Fruit fly (Drosophila melanogaster) whole organism, adult: ENCODE data around the gene CG34007.

Experiments
- CG11617 ChIP-seq: fragments of 200-800 bp; sonication (Bioruptor generic); optimal IDR thresholded peaks from 2 replicates; lab custom pipeline; 2017; ENCODE audit warnings: mild to moderate bottlenecking, missing biosample characterization, missing genetic modification reagents, missing genetic modification characterization
- CG12768 ChIP-seq: fragments of 200-800 bp; sonication (Bioruptor generic); optimal IDR thresholded peaks from 2 replicates; lab custom pipeline; 2017; ENCODE audit warnings: missing biosample characterization, missing genetic modification characterization, mild to moderate bottlenecking, moderate library complexity, missing genetic modification reagents
- CG14711 ChIP-seq: fragments of 200-800 bp; sonication (Bioruptor generic); optimal IDR thresholded peaks from 2 replicates; lab custom pipeline; 2018; ENCODE audit warnings: missing biosample characterization, mild to moderate bottlenecking, missing genetic modification characterization, moderate library complexity
- CG1620 ChIP-seq: fragments of 200-800 bp; sonication (Bioruptor generic); optimal IDR thresholded peaks from 2 replicates; lab custom pipeline; 2016; ENCODE audit warnings: missing biosample characterization, missing genetic modification characterization
- CG33017 ChIP-seq: fragments of 200-800 bp; sonication (Bioruptor generic); optimal IDR thresholded peaks from 2 replicates; lab custom pipeline; 2018; ENCODE audit warnings: missing biosample characterization, mild to moderate bottlenecking, missing genetic modification characterization, moderate library complexity
- CG5204 ChIP-seq: fragments of 200-800 bp; sonication (Bioruptor generic); optimal IDR thresholded peaks from 2 replicates; lab custom pipeline; 2016; ENCODE audit warnings: missing biosample characterization, missing genetic modification characterization
- CG7045 ChIP-seq: fragments of 200-800 bp; sonication (Bioruptor generic); optimal IDR thresholded peaks from 2 replicates; lab custom pipeline; 2017; ENCODE audit warnings: missing biosample characterization, mild to moderate bottlenecking, missing genetic modification characterization
- CG7101 ChIP-seq: fragments of 200-800 bp; sonication (Bioruptor generic); optimal IDR thresholded peaks from 2 replicates; lab custom pipeline; 2018; ENCODE audit warnings: missing biosample characterization, mild to moderate bottlenecking, missing genetic modification characterization, moderate library complexity
- Clk ChIP-seq: fragments of 200-800 bp; sonication (Bioruptor generic); optimal IDR thresholded peaks from 2 replicates; lab custom pipeline; 2017; ENCODE audit warnings: missing biosample characterization, missing genetic modification characterization
- Crg-1 ChIP-seq: fragments of 200-800 bp; sonication (Bioruptor generic); optimal IDR thresholded peaks from 2 replicates; lab custom pipeline; 2016; ENCODE audit warnings: missing biosample characterization, missing genetic modification characterization
- Hr96 ChIP-seq: fragments of 200-800 bp; sonication (Bioruptor generic); optimal IDR thresholded peaks from 2 replicates; lab custom pipeline; 2016; ENCODE audit warnings: missing biosample characterization, missing genetic modification characterization
- Mnt ChIP-seq: fragments of 200-800 bp; sonication (Bioruptor generic); optimal IDR thresholded peaks from 2 replicates; lab custom pipeline; 2016; ENCODE audit warnings: missing biosample characterization, mild to moderate bottlenecking, missing genetic modification characterization
- bab1 ChIP-seq: fragments of 200-800 bp; sonication (Bioruptor generic); optimal IDR thresholded peaks from 3 replicates; lab custom pipeline; 2019; ENCODE audit warnings: missing biosample characterization, mild to moderate bottlenecking, missing genetic modification characterization, moderate library complexity
- cic ChIP-seq: fragments of 200-800 bp; sonication (Bioruptor generic); optimal IDR thresholded peaks from 2 replicates; lab custom pipeline; 2017; ENCODE audit warnings: missing biosample characterization, mild to moderate bottlenecking, missing genetic modification characterization, moderate library complexity
- cnc ChIP-seq, 2 experiments: fragments of >200 bp; optimal IDR thresholded peaks; 2 replicates each; lab custom pipeline; 2017
- kay ChIP-seq: fragments of 200-800 bp; sonication (Bioruptor generic); peaks from one replicate; lab custom pipeline; 2016; ENCODE audit warnings: missing biosample characterization, missing genetic modification characterization, borderline replicate concordance
- ovo ChIP-seq: fragments of 200-800 bp; sonication (Bioruptor generic); optimal IDR thresholded peaks from 2 replicates; lab custom pipeline; 2016; ENCODE audit warnings: missing biosample characterization, missing genetic modification characterization
- pad ChIP-seq: fragments of 200-800 bp; sonication (Bioruptor generic); optimal IDR thresholded peaks from 3 replicates; lab custom pipeline; 2017; ENCODE audit warnings: missing biosample characterization, missing genetic modification characterization, mild to moderate bottlenecking, moderate library complexity, missing genetic modification reagents
- tj ChIP-seq: fragments of 200-800 bp; sonication (Bioruptor generic); optimal IDR thresholded peaks from 3 replicates; lab custom pipeline; 2017; ENCODE audit warnings: missing biosample characterization, mild to moderate bottlenecking, missing genetic modification characterization, moderate library complexity
- toe ChIP-seq: fragments of 200-800 bp; sonication (Bioruptor generic); optimal IDR thresholded peaks from 2 replicates; lab custom pipeline; 2016; ENCODE audit warnings: missing biosample characterization, missing genetic modification characterization

The CG34007 gene

DNA sequence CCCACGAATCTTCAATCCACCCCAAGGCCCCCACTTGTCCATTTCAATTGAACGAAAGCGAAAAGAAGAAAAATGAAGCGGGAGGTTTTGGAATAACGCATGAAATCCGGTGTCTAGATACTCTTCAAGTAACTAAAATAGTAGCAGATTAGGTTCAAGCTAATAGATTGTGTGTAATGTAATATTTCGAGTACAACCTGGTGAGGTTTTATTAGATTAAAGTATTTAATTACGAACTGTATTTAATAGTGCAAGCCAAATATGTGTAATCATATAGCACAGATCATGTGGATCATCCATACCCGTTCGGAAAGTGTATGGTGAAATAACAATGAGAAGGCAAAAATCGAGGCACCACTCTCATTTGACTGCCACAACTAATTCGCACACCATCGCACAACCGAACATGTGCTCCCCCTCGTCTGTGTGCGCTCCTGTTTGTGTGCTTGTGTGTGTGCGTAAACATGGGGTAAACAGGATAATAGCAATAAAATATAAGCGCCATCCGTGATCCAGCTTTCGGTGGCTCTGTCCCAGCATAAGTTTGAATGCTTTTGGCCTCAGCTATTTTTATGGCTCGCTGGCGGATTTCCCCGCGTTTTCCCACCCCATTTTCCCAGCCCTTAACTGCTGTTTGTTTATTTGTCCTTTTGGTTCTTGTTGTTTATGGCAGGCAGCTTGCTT lies 44.5 kb downstream of the CG34007 start:
- TF ChIP-seq CG1620 (no peak), CG14711 (tag; lab: Kevin White, UChicago) (no peak), Mnt (no peak), toe (GFP tag; lab: Kevin White, UChicago) (no peak), CG11617 (GFP tag; lab: Kevin White, UChicago) (no peak), pad (no peak), CG7101 (tag; lab: Kevin White, UChicago) (no peak), Hr96 (GFP tag; lab: Kevin White, UChicago) (no peak), Crg-1 (no peak), ovo (GFP tag; lab: Kevin White, UChicago) (no peak), CG12768 (GFP tag; lab: Kevin White, UChicago) (no peak), Clk (GFP tag; lab: Kevin White, UChicago) (no peak), CG5204 (GFP tag; lab: Kevin White, UChicago) (no peak), CG7045 (GFP tag; lab: Kevin White, UChicago) (no peak), tj (GFP tag; lab: Kevin White, UChicago) (no peak), CG33017 (tag; lab: Kevin White, UChicago) (no peak), cic (GFP tag; lab: Kevin White, UChicago) (no peak), bab1 (GFP tag; lab: Kevin White, UChicago) (no peak), cnc (optimal IDR thresholded peaks at IDR 0.05; lab: Kevin White, UChicago) (no peak), kay (GFP tag; lab: Kevin White, UChicago) (no peak)
